Fruit fly (Drosophila melanogaster) whole organism, prepupa: Measurements from ENCODE around the gene CG14853.

Experiments used
- Blimp-1 ChIP-seq: fragments of 200-800 bp; sonication (Bioruptor generic); optimal IDR thresholded peaks from 3 replicates; lab custom pipeline; 2017; ENCODE audit warnings: missing biosample characterization, missing genetic modification characterization, mild to moderate bottlenecking, moderate library complexity, missing genetic modification reagents
- CG10631 ChIP-seq: fragments of 200-800 bp; sonication (Bioruptor generic); optimal IDR thresholded peaks from 2 replicates; lab custom pipeline; 2016; ENCODE audit warnings: missing biosample characterization, missing genetic modification characterization
- CG11294 ChIP-seq: fragments of 200-800 bp; sonication (Bioruptor generic); IDR thresholded peaks from 2 replicates; pipeline ENCODE4 v1.3.6; 2022; ENCODE audit warnings: missing biosample characterization, missing genetic modification characterization
- CG15336 ChIP-seq: fragments of 200-800 bp; sonication (Bioruptor generic); IDR thresholded peaks from 2 replicates; pipeline ENCODE4 v1.3.6; 2022; ENCODE audit warnings: missing biosample characterization, missing genetic modification characterization
- CG16779 ChIP-seq: fragments of 200-800 bp; sonication (Bioruptor generic); optimal IDR thresholded peaks from 3 replicates; lab custom pipeline; 2017; ENCODE audit warnings: missing biosample characterization, mild to moderate bottlenecking, missing genetic modification characterization
- CG3032 ChIP-seq: fragments of 200-800 bp; optimal IDR thresholded peaks from 2 replicates; lab custom pipeline; 2019; ENCODE audit warnings: missing biosample characterization, mild to moderate bottlenecking, missing genetic modification characterization, moderate library complexity
- CG31627 ChIP-seq: fragments of 200-800 bp; sonication (Bioruptor generic); optimal IDR thresholded peaks from 3 replicates; lab custom pipeline; 2016; ENCODE audit warnings: missing biosample characterization, missing genetic modification characterization
- CG32006 ChIP-seq: fragments of 200-800 bp; sonication (Bioruptor generic); optimal IDR thresholded peaks from 3 replicates; lab custom pipeline; 2017; ENCODE audit warnings: missing biosample characterization, mild to moderate bottlenecking, missing genetic modification characterization
- CG34406 ChIP-seq: fragments of 200-800 bp; sonication (Bioruptor generic); optimal IDR thresholded peaks from 3 replicates; lab custom pipeline; 2016; ENCODE audit warnings: missing biosample characterization, missing genetic modification characterization
- CG4318 ChIP-seq: fragments of 200-800 bp; sonication (Bioruptor generic); optimal IDR thresholded peaks from 3 replicates; lab custom pipeline; 2017; ENCODE audit warnings: missing biosample characterization, mild to moderate bottlenecking, missing genetic modification characterization
- CG6163 ChIP-seq: fragments of 200-800 bp; sonication (Bioruptor generic); IDR thresholded peaks from 3 replicates; pipeline ENCODE4 v1.3.6; 2022; ENCODE audit warnings: missing biosample characterization, missing genetic modification characterization
- CG6276 ChIP-seq: fragments of 200-800 bp; sonication (Bioruptor generic); optimal IDR thresholded peaks from 2 replicates; lab custom pipeline; 2017; ENCODE audit warnings: missing biosample characterization, mild to moderate bottlenecking, missing genetic modification characterization
- CG6808 ChIP-seq: fragments of 200-800 bp; sonication (Bioruptor generic); optimal IDR thresholded peaks from 3 replicates; lab custom pipeline; 2017; ENCODE audit warnings: missing biosample characterization, missing genetic modification characterization, mild to moderate bottlenecking, moderate library complexity, missing genetic modification reagents
- CG6854 ChIP-seq: fragments of 200-800 bp; sonication (Bioruptor generic); optimal IDR thresholded peaks from 2 replicates; lab custom pipeline; 2017; ENCODE audit warnings: missing biosample characterization, mild to moderate bottlenecking, missing genetic modification characterization
- CG8319 ChIP-seq: fragments of 200-800 bp; sonication (Bioruptor generic); optimal IDR thresholded peaks from 3 replicates; lab custom pipeline; 2016; ENCODE audit warnings: missing biosample characterization, missing genetic modification characterization
- CG9139 ChIP-seq: fragments of 200-800 bp; sonication (Bioruptor generic); optimal IDR thresholded peaks from 3 replicates; lab custom pipeline; 2017; ENCODE audit warnings: missing biosample characterization, mild to moderate bottlenecking, missing genetic modification characterization
- Eip78C ChIP-seq: fragments of 200-800 bp; sonication (Bioruptor generic); peaks from one replicate; lab custom pipeline; 2016; ENCODE audit warnings: missing biosample characterization, missing genetic modification characterization
- Gug ChIP-seq: fragments of 200-800 bp; sonication (Bioruptor generic); IDR thresholded peaks from 2 replicates; pipeline ENCODE4 v1.3.6; 2022; ENCODE audit warnings: missing biosample characterization, missing genetic modification characterization
- Hr38 ChIP-seq: sonication (Bioruptor generic); optimal IDR thresholded peaks from 2 replicates; lab custom pipeline; 2016; ENCODE audit warnings: missing biosample characterization, missing genetic modification characterization
- Hr4 ChIP-seq: fragments of 200-800 bp; sonication (Bioruptor generic); optimal IDR thresholded peaks from 3 replicates; lab custom pipeline; 2016; ENCODE audit warnings: missing biosample characterization, missing genetic modification characterization
- Lpt ChIP-seq: fragments of 200-800 bp; sonication (Bioruptor generic); optimal IDR thresholded peaks from 3 replicates; lab custom pipeline; 2016; ENCODE audit warnings: missing biosample characterization, missing genetic modification characterization
- Smox ChIP-seq: fragments of 200-800 bp; sonication (Bioruptor generic); optimal IDR thresholded peaks from 3 replicates; lab custom pipeline; 2016; ENCODE audit warnings: missing biosample characterization, missing genetic modification characterization
- Sox102F ChIP-seq: fragments of 200-800 bp; sonication (Bioruptor generic); optimal IDR thresholded peaks from 2 replicates; lab custom pipeline; 2016; ENCODE audit warnings: missing biosample characterization, mild to moderate bottlenecking, missing genetic modification characterization
- Sox14 ChIP-seq: fragments of 200-800 bp; sonication (Bioruptor generic); optimal IDR thresholded peaks from 3 replicates; lab custom pipeline; 2016; ENCODE audit warnings: missing biosample characterization, missing genetic modification characterization
- Sox15 ChIP-seq: fragments of 200-800 bp; sonication (Bioruptor generic); optimal IDR thresholded peaks from 3 replicates; lab custom pipeline; 2016; ENCODE audit warnings: missing biosample characterization, missing genetic modification characterization
- acj6 ChIP-seq: fragments of 200-800 bp; sonication (Bioruptor generic); optimal IDR thresholded peaks from 3 replicates; lab custom pipeline; 2016; ENCODE audit warnings: missing biosample characterization, missing genetic modification characterization
- cyc ChIP-seq: fragments of 200-800 bp; sonication (Bioruptor generic); optimal IDR thresholded peaks from 3 replicates; lab custom pipeline; 2016; ENCODE audit warnings: missing biosample characterization, missing genetic modification characterization
- dac ChIP-seq: fragments of 200-800 bp; sonication (Bioruptor generic); optimal IDR thresholded peaks from 2 replicates; lab custom pipeline; 2017; ENCODE audit warnings: missing biosample characterization, mild to moderate bottlenecking, missing genetic modification characterization
- dsx ChIP-seq: fragments of 200-800 bp; optimal IDR thresholded peaks from 3 replicates; lab custom pipeline; 2019; ENCODE audit warnings: missing biosample characterization, mild to moderate bottlenecking, missing genetic modification characterization, moderate library complexity; ENCODE audit not compliant: poor library complexity, severe bottlenecking
- esn ChIP-seq: fragments of 200-800 bp; sonication (Bioruptor generic); optimal IDR thresholded peaks from 2 replicates; lab custom pipeline; 2016; ENCODE audit warnings: missing biosample characterization, mild to moderate bottlenecking, missing genetic modification characterization, moderate library complexity
- fd59A ChIP-seq: fragments of 200-800 bp; sonication (Bioruptor generic); optimal IDR thresholded peaks from 2 replicates; lab custom pipeline; 2017; ENCODE audit warnings: missing biosample characterization, mild to moderate bottlenecking, missing genetic modification characterization, missing genetic modification reagents
- fkh ChIP-seq: fragments of 200-800 bp; sonication (Bioruptor generic); optimal IDR thresholded peaks from 3 replicates; lab custom pipeline; 2017; ENCODE audit warnings: missing biosample characterization, mild to moderate bottlenecking, missing genetic modification characterization, moderate library complexity
- lz ChIP-seq: fragments of 200-800 bp; sonication (Bioruptor generic); optimal IDR thresholded peaks from 3 replicates; lab custom pipeline; 2016; ENCODE audit warnings: missing biosample characterization, missing genetic modification characterization
- net ChIP-seq: fragments of 200-800 bp; sonication (Bioruptor generic); optimal IDR thresholded peaks from 3 replicates; lab custom pipeline; 2016; ENCODE audit warnings: missing biosample characterization, missing genetic modification characterization
- pdm3 ChIP-seq: fragments of 200-800 bp; sonication (Bioruptor generic); optimal IDR thresholded peaks from 3 replicates; lab custom pipeline; 2016; ENCODE audit warnings: missing biosample characterization, missing genetic modification characterization
- salr ChIP-seq, 2 experiments: fragments of 200-800 bp; sonication (Bioruptor generic); optimal IDR thresholded peaks; 3 replicates each; lab custom pipeline; 2016 to 2018; ENCODE audit warnings: missing biosample characterization in 2 of 2, missing genetic modification characterization in 2 of 2, mild to moderate bottlenecking in 1 of 2
- ss ChIP-seq, 2 experiments: fragments of 200-800 bp; sonication (Bioruptor generic); optimal IDR thresholded peaks; 2 replicates in 1 of 2; 3 replicates in 1 of 2; lab custom pipeline; 2017 to 2018; ENCODE audit warnings: mild to moderate bottlenecking in 2 of 2, missing biosample characterization in 2 of 2, missing genetic modification characterization in 2 of 2, moderate library complexity in 1 of 2
- svp ChIP-seq: fragments of 200-800 bp; sonication (Bioruptor generic); peaks from one replicate; lab custom pipeline; 2016; ENCODE audit warnings: missing biosample characterization, missing genetic modification characterization
- vri ChIP-seq: fragments of 200-800 bp; sonication (Bioruptor generic); optimal IDR thresholded peaks from 3 replicates; lab custom pipeline; 2016; ENCODE audit warnings: missing biosample characterization, mild to moderate bottlenecking, missing genetic modification characterization

CG14853 gene

dm6 chr3R:14625215-14626156 is 16.0 kb downstream of the CG14853 start, which contains the start of the genes put and His4r (continued):
- TF ChIP-seq cyc (GFP tag; lab: Kevin White, UChicago) (peak; percentile 13), CG15336 (0 out of 2 replicates have a peak, but pooled peaks have one; percentile 34), vri (GFP tag; lab: Kevin White, UChicago) (peak; percentile 20), esn (GFP tag; lab: Kevin White, UChicago) (peak; percentile 8), Blimp-1 (GFP tag; lab: Kevin White, UChicago) (no peak), CG6163 (GFP tag; lab: Robert Waterston, UW) (peak; percentile 44; the same call in 2 of the 3 replicates), salr (GFP tag; optimal IDR thresholded peaks at IDR 0.05; lab: Kevin White, UChicago) (no peak), CG34406 (no peak), CG11294 (GFP tag; lab: Robert Waterston, UW) (no peak), Hr38 (GFP tag; lab: Kevin White, UChicago) (no peak), Lpt (GFP tag; lab: Kevin White, UChicago) (no peak), pdm3 (GFP tag; lab: Kevin White, UChicago) (no peak), CG6808 (no peak), fd59A (GFP tag; lab: Kevin White, UChicago) (no peak), Smox (GFP tag; lab: Kevin White, UChicago) (no peak), Sox14 (GFP tag; lab: Kevin White, UChicago) (peak; percentile 64), Sox102F (peak; percentile 61), fkh (GFP tag; lab: Kevin White, UChicago) (peak; percentile 35), CG8319 (GFP tag; lab: Kevin White, UChicago) (no peak)

- TF ChIP-seq CG3032 (tag; lab: Kevin White, UChicago) = no peak
- peak; percentile 51 for TF ChIP-seq svp (GFP tag; lab: Kevin White, UChicago)
Measured at dm6 chr3R:14626781-14627180, 17.3 kb downstream of the CG14853 start.

dm6 chr3R:14630119-14630623 is 20.7 kb downstream of the CG14853 start, which contains the start of gene Cad88C:
Cad88C (plus strand) TSS chr3R:14630478.
- TF ChIP-seq CG6854 (GFP tag; lab: Kevin White, UChicago) (no peak), CG9139 (no peak), dac (GFP tag; lab: Kevin White, UChicago) (no peak), CG15336 (0 out of 2 replicates have a peak, but pooled peaks have one; percentile 10), CG6163 (GFP tag; lab: Robert Waterston, UW) (0 out of 3 replicates have a peak, but pooled peaks have one; percentile 16), lz (GFP tag; lab: Kevin White, UChicago) (no peak), Gug (no peak), Hr38 (GFP tag; lab: Kevin White, UChicago) (no peak), CG16779 (no peak), dsx (no peak), ss (GFP tag; optimal IDR thresholded peaks at IDR 0.05; lab: Kevin White, UChicago) (peak in 1 of 2 experiments; percentile 10), CG8319 (GFP tag; lab: Kevin White, UChicago) (no peak), Eip78C (GFP tag; lab: Kevin White, UChicago) (peak; percentile 60), net (GFP tag; lab: Kevin White, UChicago) (no peak)

dm6 chr3R:14631911-14632310 is 22.5 kb downstream of the CG14853 start:
- TF ChIP-seq Eip78C (GFP tag; lab: Kevin White, UChicago) (peak; percentile 83), CG6276 (GFP tag; lab: Kevin White, UChicago) (peak; percentile 9), acj6 (GFP tag; lab: Kevin White, UChicago) (peak; percentile 7), CG4318 (peak; percentile 8), dac (GFP tag; lab: Kevin White, UChicago) (no peak), CG6163 (GFP tag; lab: Robert Waterston, UW) (0 out of 3 replicates have a peak, but pooled peaks have one; percentile 34), Sox15 (GFP tag; lab: Kevin White, UChicago) (no peak), CG10631 (GFP tag; lab: Kevin White, UChicago) (peak; percentile 1), fd59A (GFP tag; lab: Kevin White, UChicago) (no peak), CG32006 (peak; percentile 41), Hr4 (GFP tag; lab: Kevin White, UChicago) (peak; percentile 33), pdm3 (GFP tag; lab: Kevin White, UChicago) (no peak), CG31627 (GFP tag; lab: Kevin White, UChicago) (no peak), CG6854 (GFP tag; lab: Kevin White, UChicago) (no peak), fkh (GFP tag; lab: Kevin White, UChicago) (no peak)
